Worm (Caenorhabditis elegans): ENCODE data around the gene utp-20.

ce11 chrII:6526136-6526684 lies 10.0 kb upstream of the utp-20 start:
- no peak for TF ChIP-seq ceh-28 (tag; optimal IDR thresholded peaks at IDR 0.05)
- TF ChIP-seq nhr-237 (tag; optimal IDR thresholded peaks at IDR 0.05), result no peak
- no peak for TF ChIP-seq aly-2 (tag; optimal IDR thresholded peaks at IDR 0.05)
- TF ChIP-seq unc-39 (tag; optimal IDR thresholded peaks at IDR 0.05), result no peak
- TF ChIP-seq cey-2 (tag; optimal IDR thresholded peaks at IDR 0.05; ENCODE audit: borderline replicate concordance, insufficient read depth), result no peak
- TF ChIP-seq snpc-4 (tag; optimal IDR thresholded peaks at IDR 0.05), result no peak
- TF ChIP-seq nhr-77 (tag; optimal IDR thresholded peaks at IDR 0.05), result no peak
- no peak for TF ChIP-seq madf-9 (GFP tag; conservative IDR thresholded peaks at IDR 0.05)
- no peak for TF ChIP-seq lin-39 (tag; optimal IDR thresholded peaks at IDR 0.05)
- no peak for TF ChIP-seq daf-8 (GFP tag; IDR thresholded peaks at IDR 0.05)
- TF ChIP-seq pqm-1 (tag; optimal IDR thresholded peaks at IDR 0.05), result no peak
- no peak for TF ChIP-seq nhr-28 (tag; optimal IDR thresholded peaks at IDR 0.05)
- no peak for TF ChIP-seq lin-15B (tag; optimal IDR thresholded peaks at IDR 0.05)
